Worm (Caenorhabditis elegans) whole organism, L2 larva: Measurements from ENCODE around the gene K09G1.2.

ENCODE experiments used
- F13H6.1 ChIP-seq: sonication (generic microtip); optimal IDR thresholded peaks from 2 replicates; lab custom pipeline; 2016; ENCODE audit warnings: missing genetic modification characterization, missing compliant biosample characterization
- R02D3.7 ChIP-seq: fragments of 150-350 bp; optimal IDR thresholded peaks from 2 replicates; lab custom pipeline; 2014; ENCODE audit warnings: missing biosample characterization, missing genetic modification characterization
- Y55F3AM.14 ChIP-seq: fragments of 200-800 bp; sonication (Bioruptor generic); optimal IDR thresholded peaks from 2 replicates; lab custom pipeline; 2018; ENCODE audit warnings: mild to moderate bottlenecking, missing genetic modification characterization, missing compliant biosample characterization
- ZK546.5 ChIP-seq: sonication (generic microtip); optimal IDR thresholded peaks from 2 replicates; lab custom pipeline; 2017; ENCODE audit warnings: missing biosample characterization, missing genetic modification characterization
- alr-1 ChIP-seq: fragments of 150-350 bp; optimal IDR thresholded peaks from 2 replicates; lab custom pipeline; 2014; ENCODE audit warnings: missing biosample characterization, missing genetic modification characterization
- aly-2 ChIP-seq: fragments of 150-350 bp; optimal IDR thresholded peaks from 2 replicates; lab custom pipeline; 2014; ENCODE audit warnings: missing biosample characterization, missing genetic modification characterization
- ama-1 ChIP-seq: fragments of 150-350 bp; optimal IDR thresholded peaks from 2 replicates; lab custom pipeline; 2018; ENCODE audit warnings: inconsistent platforms
- blmp-1 ChIP-seq: sonication (generic microtip); optimal IDR thresholded peaks from 2 replicates; lab custom pipeline; 2017; ENCODE audit warnings: missing genetic modification characterization, mild to moderate bottlenecking, missing compliant biosample characterization, antibody characterized with exemption, moderate library complexity; ENCODE audit not compliant: insufficient read depth
- ceh-16 ChIP-seq: fragments of 150-350 bp; optimal IDR thresholded peaks from 2 replicates; lab custom pipeline; 2014; ENCODE audit warnings: missing biosample characterization, missing genetic modification characterization
- ceh-82 ChIP-seq: fragments of 150-350 bp; optimal IDR thresholded peaks from 2 replicates; lab custom pipeline; 2014; ENCODE audit warnings: missing biosample characterization, missing genetic modification characterization
- dmd-4 ChIP-seq: sonication (generic microtip); optimal IDR thresholded peaks from 2 replicates; lab custom pipeline; 2017; ENCODE audit warnings: missing biosample characterization, missing genetic modification characterization
- egl-27 ChIP-seq: sonication (generic microtip); optimal IDR thresholded peaks from 3 replicates; lab custom pipeline; 2017; ENCODE audit warnings: missing biosample characterization, missing genetic modification reagents, missing genetic modification characterization
- elt-1 ChIP-seq: fragments of 150-350 bp; optimal IDR thresholded peaks from 2 replicates; lab custom pipeline; 2014; ENCODE audit warnings: missing biosample characterization, missing genetic modification characterization
- gmeb-1 ChIP-seq: fragments of 150-350 bp; optimal IDR thresholded peaks from 2 replicates; lab custom pipeline; 2014; ENCODE audit warnings: missing biosample characterization, missing genetic modification characterization
- lin-11 ChIP-seq: fragments of 150-350 bp; sonication (generic microtip); optimal IDR thresholded peaks from 2 replicates; lab custom pipeline; 2014; ENCODE audit warnings: missing biosample characterization, missing genetic modification characterization, inconsistent platforms, mixed read lengths
- lin-39 ChIP-seq: fragments of 150-350 bp; optimal IDR thresholded peaks from 2 replicates; lab custom pipeline; 2014; ENCODE audit warnings: missing biosample characterization, missing genetic modification reagents, missing genetic modification characterization
- lsy-2 ChIP-seq, 2 experiments: fragments of 150-350 bp in 1 of 2; sonication (generic microtip) in 1 of 2; optimal IDR thresholded peaks; 2 replicates each; lab custom pipeline; 2014 to 2017; ENCODE audit warnings: missing biosample characterization in 2 of 2, missing genetic modification characterization in 2 of 2
- mbf-1 ChIP-seq: sonication (generic microtip); optimal IDR thresholded peaks from 2 replicates; lab custom pipeline; 2017; ENCODE audit warnings: missing biosample characterization, missing genetic modification characterization
- mdl-1 ChIP-seq, 2 experiments: fragments of 150-350 bp in 1 of 2; sonication (generic microtip) in 1 of 2; optimal IDR thresholded peaks; 2 replicates each; lab custom pipeline; 2017; ENCODE audit warnings: missing biosample characterization in 2 of 2, missing genetic modification characterization in 2 of 2
- nhr-11 ChIP-seq: fragments of 150-350 bp; optimal IDR thresholded peaks from 2 replicates; lab custom pipeline; 2014; ENCODE audit warnings: missing biosample characterization, missing genetic modification characterization
- nhr-23 ChIP-seq: fragments of 150-350 bp; optimal IDR thresholded peaks from 2 replicates; lab custom pipeline; 2014; ENCODE audit warnings: missing biosample characterization, missing genetic modification reagents, missing genetic modification characterization
- nhr-237 ChIP-seq: fragments of 150-350 bp; optimal IDR thresholded peaks from 2 replicates; lab custom pipeline; 2014; ENCODE audit warnings: missing biosample characterization, missing genetic modification characterization
- nhr-25 ChIP-seq: fragments of 150-350 bp; sonication (generic microtip); optimal IDR thresholded peaks from 3 replicates; lab custom pipeline; 2014; ENCODE audit warnings: missing biosample characterization, missing genetic modification characterization
- nhr-6 ChIP-seq: fragments of 150-350 bp; optimal IDR thresholded peaks from 2 replicates; lab custom pipeline; 2014; ENCODE audit warnings: missing biosample characterization, missing genetic modification characterization
- nhr-77 ChIP-seq: fragments of 150-350 bp; optimal IDR thresholded peaks from 2 replicates; lab custom pipeline; 2014; ENCODE audit warnings: missing biosample characterization, missing genetic modification characterization
- peb-1 ChIP-seq: fragments of 150-350 bp; optimal IDR thresholded peaks from 2 replicates; lab custom pipeline; 2014; ENCODE audit warnings: missing biosample characterization, missing genetic modification characterization
- sem-4 ChIP-seq: fragments of 150-350 bp; optimal IDR thresholded peaks from 2 replicates; lab custom pipeline; 2014; ENCODE audit warnings: missing biosample characterization, missing genetic modification reagents, missing genetic modification characterization
- sma-9 ChIP-seq, 2 experiments: fragments of 150-350 bp in 1 of 2; sonication (generic microtip) in 1 of 2; optimal IDR thresholded peaks; 2 replicates each; lab custom pipeline; 2014 to 2016; ENCODE audit warnings: missing genetic modification characterization in 2 of 2, mild to moderate bottlenecking in 1 of 2, missing biosample characterization in 1 of 2, missing compliant biosample characterization in 1 of 2, missing genetic modification reagents in 1 of 2, moderate library complexity in 1 of 2
- unc-39 ChIP-seq: fragments of 150-350 bp; optimal IDR thresholded peaks from 2 replicates; lab custom pipeline; 2014; ENCODE audit warnings: missing biosample characterization, missing genetic modification characterization
- unc-55 ChIP-seq: fragments of 150-350 bp; sonication (generic microtip); optimal IDR thresholded peaks from 3 replicates; lab custom pipeline; 2014; ENCODE audit warnings: missing biosample characterization, missing genetic modification reagents, missing genetic modification characterization
- ztf-11 ChIP-seq: sonication (generic microtip); optimal IDR thresholded peaks from 2 replicates; lab custom pipeline; 2017; ENCODE audit warnings: missing biosample characterization, missing genetic modification characterization
- ztf-4 ChIP-seq: fragments of 150-350 bp; optimal IDR thresholded peaks from 2 replicates; lab custom pipeline; 2014; ENCODE audit warnings: missing biosample characterization, missing genetic modification characterization

The K09G1.2 gene

DNA sequence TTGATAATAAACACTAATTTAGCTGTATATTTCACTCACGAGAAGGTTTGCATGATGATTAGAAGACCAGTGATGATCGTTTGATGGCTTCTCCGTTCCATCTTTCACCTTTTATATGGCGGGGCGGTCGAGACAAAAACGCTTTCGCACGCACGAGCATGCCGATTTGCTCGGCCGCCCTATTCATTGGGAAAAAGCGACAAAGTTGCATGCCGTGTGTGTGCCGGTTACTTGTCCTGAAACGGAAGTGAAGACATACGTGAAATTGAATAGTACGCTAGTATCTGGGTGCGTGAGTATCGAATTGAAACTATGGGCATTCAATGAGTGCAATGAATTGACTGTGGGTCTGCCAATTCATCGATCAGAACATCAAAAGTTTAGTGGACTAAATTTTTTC, 32.4 kb downstream of the K09G1.2 start, which contains the start of gene idpc-5:
TSS of gene idpc-5 (minus strand) at position 101 of the 400 bp plus-strand sequence.
- TF ChIP-seq unc-39 (tag; lab: Kevin White, UChicago): no peak
- no peak for TF ChIP-seq sem-4 (tag; lab: Kevin White, UChicago)
- TF ChIP-seq unc-55 (GFP tag; lab: Kevin White, UChicago): no peak
- no peak for TF ChIP-seq lin-39 (tag; lab: Kevin White, UChicago)
- no peak for TF ChIP-seq ama-1 (lab: Kevin White, UChicago)
- no peak for TF ChIP-seq ceh-82 (tag; lab: Kevin White, UChicago)
- no peak for TF ChIP-seq ceh-16 (tag; lab: Kevin White, UChicago)

DNA sequence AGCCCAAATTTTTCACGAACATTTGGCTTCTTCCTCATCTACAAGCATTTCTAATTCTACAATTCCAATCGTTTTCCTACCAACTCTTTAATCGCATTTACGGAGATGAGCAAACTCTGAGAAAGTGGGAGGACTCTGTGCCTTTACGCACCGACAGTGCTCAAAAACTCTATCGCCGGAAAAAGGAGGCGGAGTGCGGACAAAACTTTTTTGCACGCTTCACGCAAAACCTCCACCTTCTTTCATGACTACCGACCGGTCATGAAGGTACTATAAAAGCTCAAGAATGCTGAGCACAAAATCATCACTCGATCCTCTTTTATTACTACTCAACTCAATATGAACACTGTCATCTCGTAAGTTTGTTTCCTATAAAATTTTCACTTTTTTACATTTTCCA, 34.7 kb downstream of the K09G1.2 start, which contains the start of gene idpc-4:
TSS of gene idpc-4 (plus strand) at position 301 of the 400 bp plus-strand sequence.
- TF ChIP-seq ztf-11 (tag; lab: Kevin White, UChicago) (no peak), peb-1 (no peak), aly-2 (tag; lab: Kevin White, UChicago) (no peak), Y55F3AM.14 (GFP tag; lab: Kevin White, UChicago) (no peak), ztf-4 (no peak), ZK546.5 (tag; lab: Kevin White, UChicago) (no peak), lin-11 (tag; lab: Kevin White, UChicago) (no peak), nhr-25 (tag; lab: Kevin White, UChicago) (no peak), sma-9 (GFP tag; optimal IDR thresholded peaks at IDR 0.05; lab: Kevin White, UChicago) (no peak), sma-9 (tag; optimal IDR thresholded peaks at IDR 0.05; lab: Kevin White, UChicago) (no peak), lsy-2 (tag; optimal IDR thresholded peaks at IDR 0.05; lab: Kevin White, UChicago) (no peak), alr-1 (no peak), ceh-82 (tag; lab: Kevin White, UChicago) (no peak)

DNA sequence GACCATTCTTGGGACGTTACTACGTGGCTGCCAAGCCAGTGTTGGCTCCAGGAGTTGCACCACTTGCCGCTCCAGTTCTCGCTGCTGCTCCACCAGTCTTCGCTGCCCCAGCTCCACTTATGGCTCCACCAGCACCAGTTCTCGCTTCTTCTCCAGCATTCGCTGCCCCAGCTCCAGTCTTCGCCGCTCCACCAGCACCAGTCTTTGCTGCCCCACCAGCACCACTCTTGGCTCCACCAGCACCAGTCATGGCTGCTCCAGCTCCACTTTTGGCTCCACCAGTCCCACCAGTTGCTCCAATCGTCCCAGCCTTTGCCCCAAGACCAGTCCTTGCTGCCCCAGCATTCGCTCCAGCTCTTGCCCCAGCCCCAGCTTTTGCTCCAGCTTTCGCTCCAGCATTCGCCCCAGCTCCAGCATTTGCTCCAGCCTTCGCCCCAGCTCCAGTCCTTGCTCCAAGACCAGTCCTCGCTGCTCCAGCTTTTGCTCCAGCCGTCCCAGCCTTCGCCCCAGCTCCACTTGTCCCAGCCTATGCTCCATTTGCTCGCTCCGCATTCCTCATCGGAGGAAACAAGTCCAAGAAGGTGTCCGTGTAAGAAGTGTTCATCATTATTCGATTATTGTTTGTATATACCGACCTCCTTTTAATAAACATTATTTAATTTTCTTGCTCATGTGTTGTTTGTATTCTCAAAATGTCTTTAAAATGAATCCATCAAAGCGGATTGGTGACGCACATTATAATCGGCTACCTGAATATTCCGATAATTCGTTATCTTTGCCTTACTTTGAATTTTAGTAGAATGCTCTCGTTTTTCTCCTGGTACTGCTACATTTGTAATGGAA, 35.4 kb downstream of the K09G1.2 start, which contains the start of gene T06E4.7:
TSS of gene T06E4.7 (plus strand) at position 793 of the 843 bp plus-strand sequence.
- TF ChIP-seq unc-55 (GFP tag; lab: Kevin White, UChicago) (no peak), egl-27 (tag; lab: Kevin White, UChicago) (no peak), dmd-4 (no peak), nhr-25 (tag; lab: Kevin White, UChicago) (no peak), mbf-1 (no peak), nhr-11 (tag; lab: Kevin White, UChicago) (no peak)

DNA sequence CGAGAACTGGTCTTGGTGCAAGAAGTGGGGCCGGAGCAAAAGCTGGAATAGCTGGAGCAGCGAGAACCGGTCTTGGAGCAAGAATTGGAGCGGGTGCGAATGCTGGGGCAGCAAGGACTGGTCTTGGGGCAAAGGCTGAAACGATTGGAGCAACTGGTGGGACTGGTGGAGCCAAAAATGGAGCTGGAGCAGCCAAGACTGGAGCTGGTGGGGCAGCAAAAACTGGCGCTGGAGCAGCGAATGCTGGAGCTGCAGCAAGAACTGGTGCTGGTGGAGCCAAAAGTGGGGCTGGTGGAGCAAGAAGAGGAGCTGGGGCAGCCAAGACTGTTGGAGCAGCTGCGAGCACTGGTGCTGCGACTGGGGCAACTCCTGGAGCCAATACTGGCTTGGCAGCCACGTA, 38.2 kb downstream of the K09G1.2 start:
- no peak for TF ChIP-seq ZK546.5 (tag; lab: Kevin White, UChicago)

DNA sequence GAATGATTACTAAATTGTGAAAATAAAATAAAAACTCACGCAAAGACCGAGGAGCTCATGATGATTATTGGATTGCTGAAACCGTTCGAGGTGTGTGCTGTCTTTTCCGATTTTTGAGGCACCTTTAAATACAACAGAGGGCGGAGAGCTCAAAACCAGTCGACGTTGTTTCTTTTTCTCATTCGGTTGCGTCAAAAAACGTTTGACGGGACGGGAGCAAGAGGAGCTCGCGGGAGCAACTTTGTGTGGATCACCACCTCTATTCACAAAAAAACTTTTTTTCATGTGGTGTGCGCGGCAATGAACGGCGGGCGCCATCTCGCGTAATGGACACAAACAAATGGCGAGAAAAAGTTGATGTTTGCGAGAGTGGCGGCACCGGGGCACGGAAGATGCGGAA, 38.7 kb downstream of the K09G1.2 start, which contains the start of gene idpc-3:
TSS of gene idpc-3 (minus strand) at position 101 of the 400 bp plus-strand sequence.
- TF ChIP-seq lin-11 (tag; lab: Kevin White, UChicago): no peak
- no peak for TF ChIP-seq gmeb-1 (tag; lab: Kevin White, UChicago)
- TF ChIP-seq nhr-23 (tag; lab: Kevin White, UChicago): no peak

DNA sequence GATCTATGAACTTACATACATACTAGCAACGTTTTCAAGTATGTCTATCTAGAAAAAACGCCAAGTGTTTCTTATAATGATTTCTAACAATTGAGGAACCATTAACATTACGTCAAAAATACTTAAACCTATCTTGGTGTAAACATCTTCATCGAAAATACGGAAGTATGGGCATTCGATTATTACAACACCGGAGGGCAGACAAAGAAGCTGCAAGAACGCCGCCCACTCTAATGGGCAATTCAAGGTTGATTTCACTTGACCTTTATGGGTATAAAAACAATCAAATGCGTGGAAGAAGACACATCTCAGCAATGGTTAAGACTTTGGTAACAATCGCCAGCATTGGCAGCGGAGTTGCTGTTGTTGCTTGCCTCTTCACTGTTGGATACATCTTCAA, 39.2 kb downstream of the K09G1.2 start, which contains the start of gene col-146:
TSS of gene col-146 (plus strand) at position 301 of the 400 bp plus-strand sequence.
- TF ChIP-seq nhr-25 (tag; lab: Kevin White, UChicago) (no peak), nhr-77 (tag; lab: Kevin White, UChicago) (no peak), R02D3.7 (tag; lab: Kevin White, UChicago) (no peak), nhr-237 (tag; lab: Kevin White, UChicago) (no peak), nhr-6 (tag; lab: Kevin White, UChicago) (no peak), mdl-1 (tag; optimal IDR thresholded peaks at IDR 0.05; lab: Kevin White, UChicago) (no peak), elt-1 (no peak), lin-11 (tag; lab: Kevin White, UChicago) (no peak), F13H6.1 (no peak), blmp-1 (tag; lab: Kevin White, UChicago) (no peak), unc-55 (GFP tag; lab: Kevin White, UChicago) (no peak)
- TF ChIP-seq, all 48 proteins: peak for 0
